Worm (Caenorhabditis elegans): ENCODE data around the gene wrn-1.

DNA sequence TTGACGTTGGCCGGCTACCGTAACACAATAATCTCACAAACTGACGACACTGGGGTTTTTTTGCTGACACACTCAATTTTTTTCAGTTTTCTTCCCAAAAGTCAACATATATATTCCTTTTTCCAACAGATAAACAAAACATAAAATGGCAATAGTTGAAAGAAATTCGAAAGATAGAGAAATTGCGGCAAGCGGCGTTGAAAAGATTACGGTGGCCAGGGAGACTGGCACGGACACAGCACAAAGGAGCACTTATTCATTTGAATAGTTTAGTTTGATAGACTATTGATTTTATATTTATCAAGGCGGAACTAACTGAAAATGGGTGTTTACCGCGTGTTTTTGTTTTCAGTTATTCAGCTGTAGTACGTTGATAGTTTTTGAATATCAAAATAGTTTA is 33.5 kb upstream of the wrn-1 start, which contains the start of gene toe-2:
- no peak for TF ChIP-seq him-1 (tag; optimal IDR thresholded peaks at IDR 0.05)
- TF ChIP-seq dao-5 (tag; optimal IDR thresholded peaks at IDR 0.05), result no peak
- no peak for TF ChIP-seq W03F9.2 (tag; optimal IDR thresholded peaks at IDR 0.05)
